Worm (Caenorhabditis elegans): Measurements from ENCODE around the gene nas-39.

- TF ChIP-seq flt-1 (GFP tag; IDR thresholded peaks at IDR 0.05) = no peak
- TF ChIP-seq med-1 (GFP tag; optimal IDR thresholded peaks at IDR 0.05; ENCODE audit: insufficient read depth) = no peak
- TF ChIP-seq T22C8.4 (GFP tag; IDR thresholded peaks at IDR 0.05) = no peak
- TF ChIP-seq ztf-23 (GFP tag; IDR thresholded peaks at IDR 0.05) = no peak
- TF ChIP-seq ref-1 (GFP tag; conservative IDR thresholded peaks at IDR 0.05) = no peak
Observed at ce11 chrX:16443657-16444056, 13.1 kb upstream of the nas-39 start.
